Fruit fly (Drosophila melanogaster): ENCODE results near the gene Rad17.

Rad17 gene

dm6 chr3R:14624088-14624619 is 38.8 kb downstream of the Rad17 start (continued):
- TF ChIP-seq CG6163 (GFP tag; IDR thresholded peaks at IDR 0.05) (peak; percentile 74; the same call in 2 of the 3 replicates), salr (GFP tag; optimal IDR thresholded peaks at IDR 0.05) (peak; percentile 78 to 81), Eip75B (GFP tag; optimal IDR thresholded peaks at IDR 0.05) (peak; percentile 90), achi (GFP tag; optimal IDR thresholded peaks at IDR 0.05) (peak; percentile 90), CG11902 (GFP tag; optimal IDR thresholded peaks at IDR 0.05) (peak; percentile 66), cyc (GFP tag; optimal IDR thresholded peaks at IDR 0.05) (peak; percentile 62), Sox15 (GFP tag; optimal IDR thresholded peaks at IDR 0.05) (peak; percentile 73), Lpt (GFP tag; optimal IDR thresholded peaks at IDR 0.05) (peak; percentile 63), CG31627 (GFP tag; optimal IDR thresholded peaks at IDR 0.05) (peak; percentile 80), spab (GFP tag; optimal IDR thresholded peaks at IDR 0.05) (peak; percentile 86), dsx (GFP tag; optimal IDR thresholded peaks at IDR 0.05; ENCODE audit: poor library complexity, severe bottlenecking) (peak; percentile 87), CG4318 (GFP tag; optimal IDR thresholded peaks at IDR 0.05) (peak; percentile 84), vri (GFP tag; optimal IDR thresholded peaks at IDR 0.05) (peak; percentile 79), CG15336 (GFP tag; IDR thresholded peaks at IDR 0.05) (peak; percentile 87), CG11762 (GFP tag; optimal IDR thresholded peaks at IDR 0.05; ENCODE audit: insufficient read depth) (peak; percentile 69), Hr4 (GFP tag; optimal IDR thresholded peaks at IDR 0.05) (peak; percentile 89), Gug (GFP tag; IDR thresholded peaks at IDR 0.05) (peak; percentile 69), CG8119 (GFP tag; IDR thresholded peaks at IDR 0.05) (peak; percentile 92), fkh (GFP tag; optimal IDR thresholded peaks at IDR 0.05) (no peak), CG8632 (GFP tag; optimal IDR thresholded peaks at IDR 0.05) (peak; percentile 84), Sox102F (GFP tag; optimal IDR thresholded peaks at IDR 0.05) (peak; percentile 88), Sox14 (GFP tag; optimal IDR thresholded peaks at IDR 0.05) (peak; percentile 92), Met (GFP tag; optimal IDR thresholded peaks at IDR 0.05) (peak; percentile 85), CG7368 (GFP tag; optimal IDR thresholded peaks at IDR 0.05) (peak; percentile 59), svp (GFP tag) (peak; percentile 89), topi (GFP tag; optimal IDR thresholded peaks at IDR 0.05) (peak; percentile 85), CG8319 (GFP tag; optimal IDR thresholded peaks at IDR 0.05) (peak; percentile 69), CG11294 (GFP tag; IDR thresholded peaks at IDR 0.05) (0 out of 2 replicates have a peak, but pooled peaks have one; percentile 24), CG10631 (GFP tag; optimal IDR thresholded peaks at IDR 0.05) (peak; percentile 91)

DNA sequence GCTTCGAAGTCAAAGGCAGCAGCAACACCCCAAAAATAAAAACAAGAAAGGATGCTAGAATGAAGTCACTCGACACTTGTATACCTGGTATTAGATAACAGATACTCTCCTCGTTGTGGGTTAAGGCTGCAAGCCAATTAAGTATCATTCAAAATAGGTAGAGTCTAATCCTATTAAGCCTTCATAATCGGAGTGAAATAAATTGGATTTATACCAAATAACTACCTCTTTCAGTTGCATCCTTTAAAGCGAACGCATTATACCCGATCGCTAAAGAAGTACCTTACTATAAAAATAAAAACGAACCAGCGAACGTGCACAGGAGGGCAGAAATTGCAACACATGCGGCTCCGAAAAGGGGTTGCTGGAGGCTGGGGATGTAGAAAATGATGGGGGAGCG is 40.4 kb downstream of the Rad17 start:
- TF ChIP-seq Hr39 (GFP tag; optimal IDR thresholded peaks at IDR 0.05), result peak; percentile 8
- TF ChIP-seq achi (GFP tag; optimal IDR thresholded peaks at IDR 0.05), result no peak
- TF ChIP-seq CG6854 (GFP tag; optimal IDR thresholded peaks at IDR 0.05), result no peak
- TF ChIP-seq Hr4 (GFP tag; optimal IDR thresholded peaks at IDR 0.05), result no peak
- TF ChIP-seq fd59A (GFP tag; optimal IDR thresholded peaks at IDR 0.05), result peak; percentile 1
- TF ChIP-seq vri (GFP tag; optimal IDR thresholded peaks at IDR 0.05), result no peak
- no peak for TF ChIP-seq CG15336 (GFP tag; IDR thresholded peaks at IDR 0.05)
- peak; percentile 17 for TF ChIP-seq pdm3 (GFP tag; optimal IDR thresholded peaks at IDR 0.05)
- TF ChIP-seq acj6 (GFP tag; optimal IDR thresholded peaks at IDR 0.05), result peak; percentile 20
- no peak for TF ChIP-seq CG6792 (GFP tag; optimal IDR thresholded peaks at IDR 0.05)
- TF ChIP-seq topi (GFP tag; optimal IDR thresholded peaks at IDR 0.05), result peak; percentile 5
- TF ChIP-seq Sox102F (GFP tag; optimal IDR thresholded peaks at IDR 0.05), result no peak
- peak; percentile 25 for TF ChIP-seq CG10669 (GFP tag; optimal IDR thresholded peaks at IDR 0.05)
- no peak for TF ChIP-seq Eip93F (GFP tag; optimal IDR thresholded peaks at IDR 0.05)
- no peak for TF ChIP-seq CG3032 (tag; optimal IDR thresholded peaks at IDR 0.05)
- TF ChIP-seq CG6276 (GFP tag; optimal IDR thresholded peaks at IDR 0.05), result no peak
- no peak for TF ChIP-seq CG11902 (GFP tag; optimal IDR thresholded peaks at IDR 0.05)
- no peak for TF ChIP-seq esn (GFP tag; optimal IDR thresholded peaks at IDR 0.05)
- peak; percentile 19 for TF ChIP-seq spab (GFP tag; optimal IDR thresholded peaks at IDR 0.05)
- no peak for TF ChIP-seq CG4318 (GFP tag; optimal IDR thresholded peaks at IDR 0.05)
- TF ChIP-seq salr (GFP tag; optimal IDR thresholded peaks at IDR 0.05), result peak in 1 of 2 experiments; percentile 10
- peak; percentile 8 for TF ChIP-seq net (GFP tag; optimal IDR thresholded peaks at IDR 0.05)
- peak; percentile 41 for TF ChIP-seq Ets96B (tag; optimal IDR thresholded peaks at IDR 0.05)
- no peak for TF ChIP-seq Smox (GFP tag; optimal IDR thresholded peaks at IDR 0.05)
- no peak for TF ChIP-seq CG31627 (GFP tag; optimal IDR thresholded peaks at IDR 0.05)
- no peak for TF ChIP-seq dac (GFP tag; optimal IDR thresholded peaks at IDR 0.05)
- peak; percentile 85 for TF ChIP-seq Eip78C (GFP tag)
- no peak for TF ChIP-seq CG11294 (GFP tag; IDR thresholded peaks at IDR 0.05)
- TF ChIP-seq fd85E (GFP tag; optimal IDR thresholded peaks at IDR 0.05), result no peak
- TF ChIP-seq CG3919 (GFP tag; optimal IDR thresholded peaks at IDR 0.05), result no peak
- peak; percentile 5; the same call in 1 of the 3 replicates for TF ChIP-seq eg (GFP tag; IDR thresholded peaks at IDR 0.05)
- TF ChIP-seq CG1621 (tag; optimal IDR thresholded peaks at IDR 0.05), result no peak
- TF ChIP-seq lz (GFP tag; optimal IDR thresholded peaks at IDR 0.05), result no peak

Measured in whole organism, prepupa.